Worm (Caenorhabditis elegans) whole organism, young adult: ENCODE measurements around the gene brap-2.

Source experiments
- D2030.7 ChIP-seq: fragments of 200-800 bp; sonication (Bioruptor generic); IDR thresholded peaks from 2 replicates; pipeline ENCODE4 v1.3.6; 2022; ENCODE audit warnings: missing genetic modification reagents, missing genetic modification characterization, missing compliant biosample characterization
- F37B4.10 ChIP-seq: fragments of 200-800 bp; sonication (Bioruptor generic); IDR thresholded peaks from 2 replicates; pipeline ENCODE4 v1.3.6; 2022; ENCODE audit warnings: missing genetic modification characterization, missing compliant biosample characterization
- F39B2.1 ChIP-seq: fragments of 200-800 bp; sonication (Bioruptor generic); IDR thresholded peaks from 2 replicates; pipeline ENCODE4 v1.3.6; 2022; ENCODE audit warnings: missing genetic modification reagents, missing genetic modification characterization, missing compliant biosample characterization
- F52B5.7 ChIP-seq: sonication (generic microtip); optimal IDR thresholded peaks from 2 replicates; lab custom pipeline; 2016; ENCODE audit warnings: mild to moderate bottlenecking, missing genetic modification characterization, missing compliant biosample characterization
- F57A8.1 ChIP-seq: fragments of 200-800 bp; sonication (Bioruptor generic); optimal IDR thresholded peaks from 2 replicates; lab custom pipeline; 2018; ENCODE audit warnings: mild to moderate bottlenecking, missing genetic modification characterization, moderate library complexity, missing compliant biosample characterization
- F57C9.4 ChIP-seq: sonication (generic microtip); optimal IDR thresholded peaks from 2 replicates; lab custom pipeline; 2017; ENCODE audit warnings: mild to moderate bottlenecking, missing genetic modification characterization, missing compliant biosample characterization
- K11D2.4 ChIP-seq: fragments of 200-800 bp; sonication (Bioruptor generic); IDR thresholded peaks from 2 replicates; pipeline ENCODE4 v1.3.6; 2022; ENCODE audit warnings: missing genetic modification reagents, missing genetic modification characterization, missing compliant biosample characterization
- Y53F4B.3 ChIP-seq: fragments of 200-800 bp; sonication (Bioruptor generic); IDR thresholded peaks from 2 replicates; pipeline ENCODE4 v1.3.6; 2022; ENCODE audit warnings: missing genetic modification reagents, missing genetic modification characterization, missing compliant biosample characterization
- Y79H2A.3 ChIP-seq: fragments of 200-800 bp; sonication (Bioruptor generic); conservative IDR thresholded peaks from 2 replicates; pipeline ENCODE4 v1.3.6; 2022; ENCODE audit warnings: missing genetic modification reagents, missing genetic modification characterization, missing compliant biosample characterization
- aptf-3 ChIP-seq: fragments of 200-800 bp; sonication (Bioruptor generic); IDR thresholded peaks from 2 replicates; pipeline ENCODE4 v1.3.6; 2022; ENCODE audit warnings: missing genetic modification characterization, missing compliant biosample characterization
- ccch-3 ChIP-seq: fragments of 200-800 bp; sonication (Bioruptor generic); optimal IDR thresholded peaks from 2 replicates; lab custom pipeline; 2018; ENCODE audit warnings: mild to moderate bottlenecking, missing genetic modification characterization, missing compliant biosample characterization
- cebp-1 ChIP-seq, 2 experiments: fragments of 200-800 bp in 1 of 2; sonication (Bioruptor generic) in 1 of 2; sonication (generic microtip) in 1 of 2; IDR thresholded peaks in 1 of 2; optimal IDR thresholded peaks in 1 of 2; 2 replicates each; pipeline versions ENCODE4 v1.3.6 to Lab custom; 2017 to 2022; ENCODE audit warnings: missing compliant biosample characterization in 2 of 2, missing genetic modification characterization in 2 of 2, mild to moderate bottlenecking in 1 of 2, missing genetic modification reagents in 1 of 2, moderate library complexity in 1 of 2
- cebp-2 ChIP-seq: fragments of 200-800 bp; sonication (Bioruptor generic); IDR thresholded peaks from 2 replicates; pipeline ENCODE4 v1.3.6; 2022; ENCODE audit warnings: missing genetic modification characterization, missing compliant biosample characterization
- ceh-100 ChIP-seq: fragments of 200-800 bp; sonication (Bioruptor generic); IDR thresholded peaks from 2 replicates; pipeline ENCODE4 v1.3.6; 2022; ENCODE audit warnings: missing genetic modification reagents, missing genetic modification characterization, missing compliant biosample characterization
- ceh-40 ChIP-seq: fragments of 200-800 bp; sonication (Bioruptor generic); IDR thresholded peaks from 2 replicates; pipeline ENCODE4 v1.3.6; 2022; ENCODE audit warnings: missing genetic modification characterization, missing compliant biosample characterization
- chd-7 ChIP-seq: sonication (generic microtip); optimal IDR thresholded peaks from 2 replicates; lab custom pipeline; 2016; ENCODE audit warnings: mild to moderate bottlenecking, missing genetic modification characterization, moderate library complexity, missing compliant biosample characterization
- ekl-4 ChIP-seq: fragments of 200-800 bp; sonication (Bioruptor generic); IDR thresholded peaks from 2 replicates; pipeline ENCODE4 v1.3.6; 2022; ENCODE audit warnings: missing genetic modification reagents, missing genetic modification characterization, missing compliant biosample characterization
- ets-4 ChIP-seq: fragments of 200-800 bp; sonication (Bioruptor generic); optimal IDR thresholded peaks from 2 replicates; lab custom pipeline; 2018; ENCODE audit warnings: mild to moderate bottlenecking, missing genetic modification characterization, missing compliant biosample characterization
- gei-17 ChIP-seq: fragments of 200-800 bp; sonication (Bioruptor generic); optimal IDR thresholded peaks from 2 replicates; lab custom pipeline; 2018; ENCODE audit warnings: mild to moderate bottlenecking, missing genetic modification characterization, missing compliant biosample characterization
- hlh-26 ChIP-seq: fragments of 200-800 bp; sonication (Bioruptor generic); conservative IDR thresholded peaks from 2 replicates; pipeline ENCODE4 v1.3.6; 2022; ENCODE audit warnings: missing genetic modification reagents, missing genetic modification characterization, missing compliant biosample characterization
- hmg-1.2 ChIP-seq: fragments of 200-800 bp; sonication (Bioruptor generic); IDR thresholded peaks from 2 replicates; pipeline ENCODE4 v1.3.6; 2022; ENCODE audit warnings: missing genetic modification reagents, missing genetic modification characterization, missing compliant biosample characterization
- lag-1 ChIP-seq: fragments of 200-800 bp; sonication (Bioruptor generic); IDR thresholded peaks from 2 replicates; pipeline ENCODE4 v1.3.6; 2022; ENCODE audit warnings: missing genetic modification reagents, missing genetic modification characterization, missing compliant biosample characterization
- lin-35 ChIP-seq, 3 experiments: fragments of 150-350 bp in 2 of 3; sonication (generic microtip) in 1 of 3; optimal IDR thresholded peaks; 2 replicates each; lab custom pipeline; 2014 to 2018; ENCODE audit warnings: missing biosample characterization in 3 of 3, missing genetic modification characterization in 3 of 3, missing genetic modification reagents in 3 of 3
- lin-54 ChIP-seq: fragments of 200-800 bp; sonication (Bioruptor generic); optimal IDR thresholded peaks from 2 replicates; lab custom pipeline; 2018; ENCODE audit warnings: mild to moderate bottlenecking, missing genetic modification characterization, missing compliant biosample characterization
- lsl-1 ChIP-seq: fragments of 200-800 bp; sonication (Bioruptor generic); optimal IDR thresholded peaks from 2 replicates; lab custom pipeline; 2018; ENCODE audit warnings: mild to moderate bottlenecking, missing genetic modification characterization, moderate library complexity, missing compliant biosample characterization
- madf-3 ChIP-seq: fragments of 200-800 bp; sonication (Bioruptor generic); IDR thresholded peaks from 2 replicates; pipeline ENCODE4 v1.3.6; 2022; ENCODE audit warnings: missing genetic modification reagents, missing genetic modification characterization, missing compliant biosample characterization
- mel-28 ChIP-seq: sonication (generic microtip); optimal IDR thresholded peaks from 2 replicates; lab custom pipeline; 2016; ENCODE audit warnings: borderline replicate concordance, mild to moderate bottlenecking, missing genetic modification characterization, missing compliant biosample characterization
- nhr-27 ChIP-seq: fragments of 200-800 bp; sonication (Bioruptor generic); optimal IDR thresholded peaks from 2 replicates; lab custom pipeline; 2018; ENCODE audit warnings: mild to moderate bottlenecking, missing genetic modification characterization, moderate library complexity, missing compliant biosample characterization
- pha-4 ChIP-seq: fragments of 150-350 bp; sonication (generic microtip); optimal IDR thresholded peaks from 2 replicates; lab custom pipeline; 2014; ENCODE audit warnings: missing biosample characterization, missing genetic modification reagents, missing genetic modification characterization
- repo-1 ChIP-seq: sonication (generic microtip); optimal IDR thresholded peaks from 2 replicates; lab custom pipeline; 2017; ENCODE audit warnings: mild to moderate bottlenecking, missing genetic modification characterization, missing compliant biosample characterization
- rpc-1 ChIP-seq, 2 experiments: fragments of 150-350 bp in 1 of 2; sonication (generic microtip) in 1 of 2; optimal IDR thresholded peaks; 2 replicates each; lab custom pipeline; 2014 to 2018; ENCODE audit warnings: missing biosample characterization in 1 of 2, missing genetic modification characterization in 1 of 2, missing genetic modification reagents in 1 of 2, missing genotype in 1 of 2
- snpc-1.3 ChIP-seq: sonication (generic microtip); optimal IDR thresholded peaks from 2 replicates; lab custom pipeline; 2017; ENCODE audit warnings: missing genetic modification characterization, mild to moderate bottlenecking, missing compliant biosample characterization, antibody characterized with exemption, moderate library complexity, missing genotype, missing genetic modification reagents; ENCODE audit not compliant: insufficient read depth
- sptf-2 ChIP-seq: fragments of 200-800 bp; sonication (Bioruptor generic); optimal IDR thresholded peaks from 2 replicates; lab custom pipeline; 2018; ENCODE audit warnings: mild to moderate bottlenecking, missing genetic modification characterization, missing compliant biosample characterization
- tlf-1 ChIP-seq: fragments of 200-800 bp; sonication (Bioruptor generic); optimal IDR thresholded peaks from 2 replicates; lab custom pipeline; 2018; ENCODE audit warnings: mild to moderate bottlenecking, missing genetic modification characterization, missing compliant biosample characterization
- unc-62 ChIP-seq: fragments of 150-350 bp; optimal IDR thresholded peaks from 2 replicates; lab custom pipeline; 2014; ENCODE audit warnings: missing biosample characterization, missing genetic modification reagents, missing genetic modification characterization
- xnd-1 ChIP-seq: sonication (generic microtip); optimal IDR thresholded peaks from 2 replicates; lab custom pipeline; 2016; ENCODE audit warnings: missing genotype, missing genetic modification reagents, missing genetic modification characterization, missing compliant biosample characterization
- zfh-2 ChIP-seq: fragments of 200-800 bp; sonication (Bioruptor generic); conservative IDR thresholded peaks from 2 replicates; pipeline ENCODE4 v1.3.6; 2022; ENCODE audit warnings: missing genetic modification reagents, missing genetic modification characterization, missing compliant biosample characterization
- ztf-18 ChIP-seq: sonication (generic microtip); optimal IDR thresholded peaks from 2 replicates; lab custom pipeline; 2016; ENCODE audit warnings: missing genotype, mild to moderate bottlenecking, missing genetic modification characterization, missing compliant biosample characterization
- ztf-26 ChIP-seq: sonication (generic microtip); optimal IDR thresholded peaks from 2 replicates; lab custom pipeline; 2017; ENCODE audit warnings: missing genetic modification characterization, missing compliant biosample characterization
- ztf-3 ChIP-seq: fragments of 200-800 bp; sonication (Bioruptor generic); optimal IDR thresholded peaks from 2 replicates; lab custom pipeline; 2018; ENCODE audit warnings: mild to moderate bottlenecking, missing genetic modification characterization, missing compliant biosample characterization

brap-2 gene

ce11 chrII:5399201-5399600 is 6.2 kb upstream of the brap-2 start, which contains the start of gene mog-5:
Gene mog-5 (plus strand): TSS chrII:5399538.
- TF ChIP-seq hlh-26 = no peak
- no peak for TF ChIP-seq ekl-4 (GFP tag; lab: Robert Waterston, UW)
- TF ChIP-seq rpc-1 (optimal IDR thresholded peaks at IDR 0.05; lab: Kevin White, UChicago) = peak; percentile 14
- no peak for TF ChIP-seq rpc-1 (tag; optimal IDR thresholded peaks at IDR 0.05; lab: Kevin White, UChicago)
- TF ChIP-seq pha-4 (tag; lab: Kevin White, UChicago) = peak; percentile 22
- TF ChIP-seq ets-4 (GFP tag; lab: Kevin White, UChicago) = no peak
- no peak for TF ChIP-seq aptf-3 (GFP tag; lab: Robert Waterston, UW)
- TF ChIP-seq gei-17 (GFP tag; lab: Kevin White, UChicago) = no peak
- TF ChIP-seq unc-62 (GFP tag; lab: Kevin White, UChicago) = no peak
- peak; percentile 23 for TF ChIP-seq snpc-1.3

ce11 chrII:5398779-5399178 is 5.8 kb upstream of the brap-2 start, which contains the start of gene fbxl-3:
Gene fbxl-3 (minus strand): TSS chrII:5398902.
- TF ChIP-seq F37B4.10 = no peak
- no peak for TF ChIP-seq F57C9.4 (tag; lab: Kevin White, UChicago)
- peak; percentile 83; the same call in 1 of the 2 replicates for TF ChIP-seq hmg-1.2

- no peak for TF ChIP-seq cebp-2 (GFP tag; lab: Robert Waterston, UW)
- TF ChIP-seq zfh-2 (GFP tag; lab: Robert Waterston, UW) = no peak
- TF ChIP-seq lsl-1 = no peak
- no peak for TF ChIP-seq hmg-1.2
- no peak for TF ChIP-seq lag-1 (GFP tag; lab: Robert Waterston, UW)
- TF ChIP-seq lin-35 (GFP tag; optimal IDR thresholded peaks at IDR 0.05; lab: Kevin White, UChicago) = no peak
- no peak for TF ChIP-seq Y79H2A.3 (GFP tag; lab: Robert Waterston, UW)
- TF ChIP-seq nhr-27 (tag; lab: Kevin White, UChicago) = no peak
- no peak for TF ChIP-seq tlf-1
Observed at ce11 chrII:5395594-5395993, 2.6 kb upstream of the brap-2 start, which contains the start of gene pink-1. Gene pink-1 (minus strand): TSS chrII:5395694.

ce11 chrII:5391447-5391846 is 1.5 kb downstream of the brap-2 start:
- TF ChIP-seq madf-3 (GFP tag; lab: Robert Waterston, UW) (no peak), mel-28 (tag; lab: Kevin White, UChicago) (no peak), lin-54 (GFP tag; lab: Kevin White, UChicago) (peak; percentile 25)

- TF ChIP-seq ccch-3 (GFP tag; lab: Kevin White, UChicago) (no peak), repo-1 (tag; lab: Kevin White, UChicago) (peak; percentile 58), ceh-40 (no peak), ztf-26 (tag; lab: Kevin White, UChicago) (peak; percentile 9), F52B5.7 (no peak), ztf-18 (tag; lab: Kevin White, UChicago) (peak; percentile 95), sptf-2 (GFP tag; lab: Kevin White, UChicago) (no peak), lsl-1 (peak; percentile 46), F39B2.1 (GFP tag; lab: Robert Waterston, UW) (no peak), ceh-100 (GFP tag; lab: Robert Waterston, UW) (peak; percentile 60; the same call in 1 of the 2 replicates), madf-3 (GFP tag; lab: Robert Waterston, UW) (peak; percentile 75; the same call in 1 of the 2 replicates), ztf-3 (GFP tag; lab: Kevin White, UChicago) (no peak), D2030.7 (GFP tag; lab: Robert Waterston, UW) (0 out of 2 replicates have a peak, but pooled peaks have one; percentile 17), Y53F4B.3 (no peak), F57A8.1 (GFP tag; lab: Kevin White, UChicago) (peak; percentile 14), tlf-1 (peak; percentile 28), chd-7 (tag; lab: Kevin White, UChicago) (no peak), K11D2.4 (peak; percentile 61; the same call in 1 of the 2 replicates), rpc-1 (optimal IDR thresholded peaks at IDR 0.05; lab: Kevin White, UChicago) (no peak), rpc-1 (tag; optimal IDR thresholded peaks at IDR 0.05; lab: Kevin White, UChicago) (no peak), cebp-1 (GFP tag; IDR thresholded peaks at IDR 0.05; lab: Robert Waterston, UW) (no peak), cebp-1 (tag; optimal IDR thresholded peaks at IDR 0.05; lab: Kevin White, UChicago) (peak; percentile 65), xnd-1 (tag; lab: Kevin White, UChicago) (peak; percentile 26)
Observed at ce11 chrII:5389831-5390323, 3.1 kb downstream of the brap-2 start, which contains the start of gene ndx-6. Gene ndx-6 (minus strand): TSS chrII:5389881.
